Worm (Caenorhabditis elegans): ENCODE results near the gene ZK938.12.

- TF ChIP-seq nhr-12 (tag; optimal IDR thresholded peaks at IDR 0.05) (no peak), egl-27 (tag; optimal IDR thresholded peaks at IDR 0.05) (no peak), pqm-1 (tag; optimal IDR thresholded peaks at IDR 0.05) (no peak), nhr-11 (tag; optimal IDR thresholded peaks at IDR 0.05) (peak; percentile 86), sea-2 (GFP tag; optimal IDR thresholded peaks at IDR 0.05) (no peak), elt-1 (tag; optimal IDR thresholded peaks at IDR 0.05) (no peak), ceh-9 (tag; optimal IDR thresholded peaks at IDR 0.05) (no peak), ceh-16 (tag; optimal IDR thresholded peaks at IDR 0.05) (no peak), fkh-2 (tag; optimal IDR thresholded peaks at IDR 0.05) (no peak), nhr-237 (tag; optimal IDR thresholded peaks at IDR 0.05) (no peak), ztf-4 (tag; optimal IDR thresholded peaks at IDR 0.05) (no peak), zag-1 (tag; optimal IDR thresholded peaks at IDR 0.05) (no peak), mdl-1 (tag; optimal IDR thresholded peaks at IDR 0.05) (no peak)
These were observed 7.3 kb downstream of the ZK938.12 start, which contains the start of gene arrd-4 for ce11 chrII:9838260-9838935.

All from whole organism, L3 larva.